Worm (Caenorhabditis elegans) whole organism, L4/young adult: ENCODE measurements around the gene syg-1.

Experiments used
- dao-5 ChIP-seq: sonication (generic microtip); optimal IDR thresholded peaks from 2 replicates; lab custom pipeline; 2016; ENCODE audit warnings: missing genotype, missing genetic modification characterization, moderate library complexity, missing compliant biosample characterization
- him-1 ChIP-seq: sonication (generic microtip); optimal IDR thresholded peaks from 2 replicates; lab custom pipeline; 2016; ENCODE audit warnings: missing genotype, missing genetic modification reagents, missing genetic modification characterization, missing compliant biosample characterization

DNA sequence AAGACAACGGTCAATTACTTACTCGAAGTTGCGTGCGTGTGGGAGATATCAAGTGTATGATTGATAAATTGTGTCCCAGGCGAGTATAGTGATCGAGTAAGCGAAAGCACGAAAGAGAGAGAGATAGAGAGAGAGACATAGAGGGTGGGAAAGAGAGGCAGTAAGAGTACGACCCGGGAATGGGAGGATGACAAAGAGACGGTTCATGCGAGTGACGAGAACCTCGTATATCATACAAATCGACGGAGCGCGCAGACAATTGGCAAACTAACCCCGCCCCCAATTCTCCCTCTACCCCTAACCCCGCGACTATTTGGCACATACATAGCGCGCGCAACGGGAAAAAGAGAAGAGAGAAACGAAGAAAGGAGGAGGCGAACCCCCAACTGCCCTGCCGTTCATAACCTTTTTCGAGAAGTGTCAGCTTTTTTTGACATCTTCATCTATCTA, 19.2 kb downstream of the syg-1 start, which contains the start of gene rabr-1:
- TF ChIP-seq him-1 (no peak), dao-5 (tag; lab: Kevin White, UChicago) (no peak)
